Worm (Caenorhabditis elegans) whole organism, young adult: ENCODE data around the gene F48B9.3.

Source experiments
- B0035.1 ChIP-seq: sonication (generic microtip); optimal IDR thresholded peaks from 2 replicates; lab custom pipeline; 2016; ENCODE audit warnings: missing genetic modification characterization, mild to moderate bottlenecking, missing compliant biosample characterization, missing genotype, missing genetic modification reagents
- C17E4.6 ChIP-seq: fragments of 200-800 bp; sonication (Bioruptor generic); IDR thresholded peaks from 2 replicates; pipeline ENCODE4 v1.3.6; 2022; ENCODE audit warnings: missing genetic modification reagents, missing genetic modification characterization, missing compliant biosample characterization
- F33H1.4 ChIP-seq: fragments of 200-800 bp; sonication (Bioruptor generic); IDR thresholded peaks from 2 replicates; pipeline ENCODE4 v1.3.6; 2022; ENCODE audit warnings: missing genetic modification reagents, missing genetic modification characterization, missing compliant biosample characterization
- K11D2.4 ChIP-seq: fragments of 200-800 bp; sonication (Bioruptor generic); IDR thresholded peaks from 2 replicates; pipeline ENCODE4 v1.3.6; 2022; ENCODE audit warnings: missing genetic modification reagents, missing genetic modification characterization, missing compliant biosample characterization
- T26A5.8 ChIP-seq: sonication (generic microtip); optimal IDR thresholded peaks from 2 replicates; lab custom pipeline; 2016; ENCODE audit warnings: missing genetic modification characterization, missing compliant biosample characterization
- Y56A3A.18 ChIP-seq: fragments of 200-800 bp; sonication (Bioruptor generic); IDR thresholded peaks from 2 replicates; pipeline ENCODE4 v1.3.6; 2022; ENCODE audit warnings: missing genetic modification reagents, missing genetic modification characterization, missing compliant biosample characterization
- atf-7 ChIP-seq: sonication (generic microtip); optimal IDR thresholded peaks from 2 replicates; lab custom pipeline; 2017; ENCODE audit warnings: mild to moderate bottlenecking, missing genetic modification characterization, missing compliant biosample characterization
- attf-6 ChIP-seq: fragments of 200-800 bp; sonication (Bioruptor generic); IDR thresholded peaks from 2 replicates; pipeline ENCODE4 v1.3.6; 2022; ENCODE audit warnings: missing genetic modification reagents, missing genetic modification characterization, missing compliant biosample characterization
- ccch-3 ChIP-seq: fragments of 200-800 bp; sonication (Bioruptor generic); optimal IDR thresholded peaks from 2 replicates; lab custom pipeline; 2018; ENCODE audit warnings: mild to moderate bottlenecking, missing genetic modification characterization, missing compliant biosample characterization
- cebp-2 ChIP-seq: fragments of 200-800 bp; sonication (Bioruptor generic); IDR thresholded peaks from 2 replicates; pipeline ENCODE4 v1.3.6; 2022; ENCODE audit warnings: missing genetic modification characterization, missing compliant biosample characterization
- ceh-58 ChIP-seq: fragments of 200-800 bp; sonication (Bioruptor generic); IDR thresholded peaks from 2 replicates; pipeline ENCODE4 v1.3.6; 2022; ENCODE audit warnings: missing genetic modification characterization, missing compliant biosample characterization
- efl-1 ChIP-seq: fragments of 150-350 bp; optimal IDR thresholded peaks from 2 replicates; lab custom pipeline; 2014; ENCODE audit warnings: missing biosample characterization, missing genetic modification reagents, missing genetic modification characterization
- ekl-4 ChIP-seq: fragments of 200-800 bp; sonication (Bioruptor generic); IDR thresholded peaks from 2 replicates; pipeline ENCODE4 v1.3.6; 2022; ENCODE audit warnings: missing genetic modification reagents, missing genetic modification characterization, missing compliant biosample characterization
- fkh-3 ChIP-seq: sonication (generic microtip); optimal IDR thresholded peaks from 2 replicates; lab custom pipeline; 2016; ENCODE audit warnings: mild to moderate bottlenecking, missing genetic modification characterization, missing compliant biosample characterization
- him-1 ChIP-seq: sonication (generic microtip); optimal IDR thresholded peaks from 2 replicates; lab custom pipeline; 2016; ENCODE audit warnings: missing genotype, missing genetic modification reagents, missing genetic modification characterization, missing compliant biosample characterization
- hlh-26 ChIP-seq: fragments of 200-800 bp; sonication (Bioruptor generic); conservative IDR thresholded peaks from 2 replicates; pipeline ENCODE4 v1.3.6; 2022; ENCODE audit warnings: missing genetic modification reagents, missing genetic modification characterization, missing compliant biosample characterization
- hsf-1 ChIP-seq: fragments of 200-800 bp; sonication (Bioruptor generic); IDR thresholded peaks from 2 replicates; pipeline ENCODE4 v1.3.6; 2022; ENCODE audit warnings: missing genetic modification reagents, missing genetic modification characterization, missing compliant biosample characterization
- let-607 ChIP-seq, 2 experiments: fragments of 200-800 bp in 1 of 2; sonication (Bioruptor generic) in 1 of 2; sonication (generic microtip) in 1 of 2; optimal IDR thresholded peaks; 2 replicates each; lab custom pipeline; 2016 to 2018; ENCODE audit warnings: mild to moderate bottlenecking in 2 of 2, missing compliant biosample characterization in 2 of 2, missing genetic modification characterization in 2 of 2, moderate library complexity in 2 of 2, missing genotype in 1 of 2
- lin-26 ChIP-seq: fragments of 200-800 bp; sonication (Bioruptor generic); IDR thresholded peaks from 2 replicates; pipeline ENCODE4 v1.3.6; 2022; ENCODE audit warnings: missing genetic modification reagents, missing genetic modification characterization, missing compliant biosample characterization
- lin-35 ChIP-seq, 3 experiments: fragments of 150-350 bp in 2 of 3; sonication (generic microtip) in 1 of 3; optimal IDR thresholded peaks; 2 replicates each; lab custom pipeline; 2014 to 2018; ENCODE audit warnings: missing biosample characterization in 3 of 3, missing genetic modification characterization in 3 of 3, missing genetic modification reagents in 3 of 3
- lir-1 ChIP-seq: fragments of 200-800 bp; sonication (Bioruptor generic); conservative IDR thresholded peaks from 2 replicates; pipeline ENCODE4 v1.3.6; 2022; ENCODE audit warnings: missing genetic modification reagents, missing genetic modification characterization, missing compliant biosample characterization
- mel-28 ChIP-seq: sonication (generic microtip); optimal IDR thresholded peaks from 2 replicates; lab custom pipeline; 2016; ENCODE audit warnings: borderline replicate concordance, mild to moderate bottlenecking, missing genetic modification characterization, missing compliant biosample characterization
- nfyb-1 ChIP-seq: fragments of 200-800 bp; sonication (Bioruptor generic); IDR thresholded peaks from 2 replicates; pipeline ENCODE4 v1.3.6; 2022; ENCODE audit warnings: missing genetic modification reagents, missing genetic modification characterization, missing compliant biosample characterization
- nhr-27 ChIP-seq: fragments of 200-800 bp; sonication (Bioruptor generic); optimal IDR thresholded peaks from 2 replicates; lab custom pipeline; 2018; ENCODE audit warnings: mild to moderate bottlenecking, missing genetic modification characterization, moderate library complexity, missing compliant biosample characterization
- repo-1 ChIP-seq: sonication (generic microtip); optimal IDR thresholded peaks from 2 replicates; lab custom pipeline; 2017; ENCODE audit warnings: mild to moderate bottlenecking, missing genetic modification characterization, missing compliant biosample characterization
- somi-1 ChIP-seq: fragments of 200-800 bp; sonication (Bioruptor generic); optimal IDR thresholded peaks from 2 replicates; lab custom pipeline; 2018; ENCODE audit warnings: mild to moderate bottlenecking, missing genetic modification characterization, missing compliant biosample characterization
- tbp1 ChIP-seq: fragments of 200-800 bp; sonication (Bioruptor generic); optimal IDR thresholded peaks from 2 replicates; lab custom pipeline; 2018; ENCODE audit warnings: mild to moderate bottlenecking, missing genetic modification characterization, missing compliant biosample characterization
- unc-130 ChIP-seq: sonication (generic microtip); optimal IDR thresholded peaks from 2 replicates; lab custom pipeline; 2016; ENCODE audit warnings: missing genetic modification reagents, missing genetic modification characterization, missing compliant biosample characterization
- unc-62 ChIP-seq: fragments of 150-350 bp; optimal IDR thresholded peaks from 2 replicates; lab custom pipeline; 2014; ENCODE audit warnings: missing biosample characterization, missing genetic modification reagents, missing genetic modification characterization
- xnd-1 ChIP-seq: sonication (generic microtip); optimal IDR thresholded peaks from 2 replicates; lab custom pipeline; 2016; ENCODE audit warnings: missing genotype, missing genetic modification reagents, missing genetic modification characterization, missing compliant biosample characterization
- zim-3 ChIP-seq: sonication (generic microtip); optimal IDR thresholded peaks from 2 replicates; lab custom pipeline; 2017; ENCODE audit warnings: mild to moderate bottlenecking, missing genetic modification characterization, moderate library complexity, missing compliant biosample characterization
- ztf-25 ChIP-seq: fragments of 200-800 bp; sonication (Bioruptor generic); IDR thresholded peaks from 2 replicates; pipeline ENCODE4 v1.3.6; 2022; ENCODE audit warnings: missing genetic modification reagents, missing genetic modification characterization, missing compliant biosample characterization
- ztf-3 ChIP-seq: fragments of 200-800 bp; sonication (Bioruptor generic); optimal IDR thresholded peaks from 2 replicates; lab custom pipeline; 2018; ENCODE audit warnings: mild to moderate bottlenecking, missing genetic modification characterization, missing compliant biosample characterization
- ztf-6 ChIP-seq: fragments of 200-800 bp; sonication (Bioruptor generic); IDR thresholded peaks from 2 replicates; pipeline ENCODE4 v1.3.6; 2022; ENCODE audit warnings: missing genetic modification reagents, missing genetic modification characterization, missing compliant biosample characterization

The F48B9.3 gene

DNA sequence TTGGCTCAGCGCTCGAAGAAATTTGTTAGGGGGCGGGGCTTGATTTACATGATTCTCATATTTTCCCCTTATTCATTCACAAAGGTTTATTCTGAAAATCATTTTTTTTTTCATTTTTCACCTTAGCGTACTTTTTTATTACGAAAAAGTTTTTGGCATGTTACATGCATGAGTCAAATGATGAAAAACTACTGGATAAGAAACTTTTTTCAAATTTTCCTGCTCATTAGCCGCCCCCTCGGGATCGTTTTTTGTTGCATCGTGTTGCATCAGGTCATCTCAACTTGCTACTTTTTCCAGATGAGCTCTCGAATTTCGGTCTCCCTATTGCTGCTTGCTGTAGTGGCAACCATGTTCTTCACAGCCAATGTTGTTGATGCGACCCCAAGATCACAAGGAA, 1.8 kb upstream of the F48B9.3 start, which contains the start of gene pdf-2:
Gene pdf-2, plus strand, starts transcription at position 301 of the 400 bp plus-strand sequence.
- TF ChIP-seq let-607 (tag; optimal IDR thresholded peaks at IDR 0.05; lab: Kevin White, UChicago) (no peak), ztf-25 (GFP tag; lab: Robert Waterston, UW) (no peak), lin-26 (GFP tag; lab: Robert Waterston, UW) (no peak), nhr-27 (tag; lab: Kevin White, UChicago) (no peak), somi-1 (GFP tag; lab: Kevin White, UChicago) (no peak), B0035.1 (tag; lab: Kevin White, UChicago) (no peak), efl-1 (GFP tag; lab: Kevin White, UChicago) (no peak), F33H1.4 (GFP tag; lab: Robert Waterston, UW) (no peak)

DNA sequence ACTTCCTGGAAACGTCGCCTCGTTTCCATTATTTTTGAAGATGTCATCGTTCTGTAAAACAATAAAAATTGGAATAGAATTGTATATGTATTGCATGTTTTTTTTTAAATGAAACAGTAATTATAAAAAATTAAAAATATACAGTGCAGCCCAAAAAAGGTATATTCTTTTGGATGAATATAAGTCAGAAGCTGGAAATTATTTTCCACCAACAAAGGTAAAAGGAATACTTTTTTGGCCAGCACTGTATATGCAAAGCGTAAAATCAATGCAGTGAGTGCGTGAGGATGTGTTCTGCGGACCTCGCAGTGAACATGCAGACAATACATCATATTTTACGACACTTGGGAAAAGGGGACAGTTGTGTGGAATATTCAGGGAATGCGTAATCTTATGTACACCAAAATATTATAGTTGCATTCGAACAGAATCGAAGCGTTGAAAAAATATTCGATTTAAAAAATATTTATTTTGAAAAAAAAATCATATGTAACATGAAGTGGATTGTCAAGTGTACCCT, 11.6 kb downstream of the F48B9.3 start, which contains the start of gene F48B9.8:
Gene F48B9.8, minus strand, starts transcription at position 51 of the 520 bp plus-strand sequence.
- TF ChIP-seq ceh-58 (GFP tag; lab: Robert Waterston, UW) (no peak), mel-28 (no peak), cebp-2 (GFP tag; lab: Robert Waterston, UW) (no peak), K11D2.4 (GFP tag; lab: Robert Waterston, UW) (no peak), unc-130 (GFP tag; lab: Kevin White, UChicago) (no peak), T26A5.8 (tag; lab: Kevin White, UChicago) (no peak), atf-7 (tag; lab: Kevin White, UChicago) (no peak), xnd-1 (no peak), lin-35 (GFP tag; optimal IDR thresholded peaks at IDR 0.05; lab: Kevin White, UChicago) (no peak), unc-62 (GFP tag; lab: Kevin White, UChicago) (no peak), zim-3 (no peak), tbp1 (GFP tag; lab: Kevin White, UChicago) (no peak), attf-6 (no peak)

DNA sequence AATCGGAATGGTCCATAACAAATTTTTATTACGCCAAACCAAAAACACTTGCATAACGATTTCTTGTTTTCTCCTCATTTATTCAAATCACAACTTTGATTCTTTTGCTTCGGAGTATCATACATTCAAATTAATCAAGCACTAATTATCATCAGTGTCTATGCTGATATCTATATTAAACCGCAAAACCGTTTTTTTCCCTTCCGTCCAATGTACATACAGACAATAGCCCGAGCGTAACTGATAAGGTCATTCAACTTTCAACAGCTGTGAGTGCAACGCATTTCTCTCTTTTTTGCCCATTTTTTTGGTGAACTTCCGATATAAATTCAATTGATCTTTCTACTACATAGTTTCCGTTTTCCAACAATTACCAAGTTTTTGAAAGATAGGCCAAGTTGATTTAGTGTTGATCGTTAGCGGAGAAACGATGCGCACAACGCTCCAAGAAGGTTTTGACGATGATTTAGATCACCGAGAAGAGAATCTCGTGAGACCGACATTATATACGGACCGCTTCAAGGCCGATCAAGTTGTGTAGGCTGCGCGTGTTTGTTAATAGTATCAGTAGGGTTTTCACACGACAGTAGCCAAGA, 13.0 kb downstream of the F48B9.3 start:
- no peak for TF ChIP-seq him-1 (tag; lab: Kevin White, UChicago)
- no peak for TF ChIP-seq unc-130 (GFP tag; lab: Kevin White, UChicago)
- no peak for TF ChIP-seq ccch-3 (GFP tag; lab: Kevin White, UChicago)
- no peak for TF ChIP-seq tbp1 (GFP tag; lab: Kevin White, UChicago)
- no peak for TF ChIP-seq lir-1 (GFP tag; lab: Robert Waterston, UW)
- no peak for TF ChIP-seq C17E4.6 (GFP tag; lab: Robert Waterston, UW)
- no peak for TF ChIP-seq ekl-4 (GFP tag; lab: Robert Waterston, UW)
- no peak for TF ChIP-seq ztf-3 (GFP tag; lab: Kevin White, UChicago)
- no peak for TF ChIP-seq xnd-1
- TF ChIP-seq Y56A3A.18 (GFP tag; lab: Robert Waterston, UW): no peak
- no peak for TF ChIP-seq hsf-1
- TF ChIP-seq nfyb-1 (GFP tag; lab: Robert Waterston, UW): no peak
- no peak for TF ChIP-seq ztf-6 (GFP tag; lab: Robert Waterston, UW)
- TF ChIP-seq fkh-3 (tag; lab: Kevin White, UChicago): no peak
- TF ChIP-seq repo-1: no peak
- TF ChIP-seq hlh-26 (GFP tag; lab: Robert Waterston, UW): no peak
- no peak for TF ChIP-seq efl-1 (GFP tag; lab: Kevin White, UChicago)
- no peak for TF ChIP-seq B0035.1 (tag; lab: Kevin White, UChicago)
- TF ChIP-seq, all 124 proteins: peak for 0
